Fruit fly (Drosophila melanogaster) whole organism, embryonic: ENCODE data around the gene yl.
A peak's percentile ranks its signal among the peaks of the same experiment; 100 is the strongest.

Source experiments
- ATbp ChIP-seq: fragments of 200-800 bp; sonication (Bioruptor generic); optimal IDR thresholded peaks from 2 replicates; lab custom pipeline; 2017; ENCODE audit warnings: missing biosample characterization, mild to moderate bottlenecking, missing genetic modification characterization, missing genetic modification reagents
- Adf1 ChIP-seq: fragments of 200-800 bp; sonication (Bioruptor generic); IDR thresholded peaks from 2 replicates; pipeline ENCODE4 v1.3.6; 2022; ENCODE audit warnings: missing biosample characterization, missing genetic modification characterization
- CG10431 ChIP-seq: fragments of 200-800 bp; sonication (Bioruptor generic); optimal IDR thresholded peaks from 3 replicates; lab custom pipeline; 2018; ENCODE audit warnings: missing biosample characterization, mild to moderate bottlenecking, missing genetic modification characterization
- CG11247 ChIP-seq: fragments of 200-800 bp; sonication (Bioruptor generic); IDR thresholded peaks from 2 replicates; pipeline ENCODE4 v1.3.6; 2022; ENCODE audit warnings: missing biosample characterization, missing genetic modification characterization
- CG12155 ChIP-seq: fragments of 200-800 bp; sonication (Bioruptor generic); optimal IDR thresholded peaks from 3 replicates; lab custom pipeline; 2016; ENCODE audit warnings: missing biosample characterization, missing genetic modification characterization
- CG12236 ChIP-seq: fragments of 200-800 bp; sonication (Bioruptor generic); optimal IDR thresholded peaks from 2 replicates; lab custom pipeline; 2016; ENCODE audit warnings: missing biosample characterization, missing genetic modification characterization
- CG12299 ChIP-seq: fragments of 200-800 bp; sonication (Bioruptor generic); optimal IDR thresholded peaks from 2 replicates; lab custom pipeline; 2018; ENCODE audit warnings: missing biosample characterization, mild to moderate bottlenecking, missing genetic modification characterization
- CG12942 ChIP-seq: fragments of 200-800 bp; sonication (Bioruptor generic); optimal IDR thresholded peaks from 3 replicates; lab custom pipeline; 2016; ENCODE audit warnings: missing biosample characterization, missing genetic modification characterization
- CG13424 ChIP-seq: fragments of 200-800 bp; sonication (Bioruptor generic); optimal IDR thresholded peaks from 2 replicates; lab custom pipeline; 2019; ENCODE audit warnings: missing biosample characterization, mild to moderate bottlenecking, missing genetic modification characterization, moderate library complexity
- CG13775 ChIP-seq: fragments of 200-800 bp; sonication (Bioruptor generic); optimal IDR thresholded peaks from 3 replicates; lab custom pipeline; 2017; ENCODE audit warnings: missing biosample characterization, mild to moderate bottlenecking, missing genetic modification characterization
- CG15269 ChIP-seq: fragments of 200-800 bp; sonication (Bioruptor generic); optimal IDR thresholded peaks from 2 replicates; lab custom pipeline; 2018; ENCODE audit warnings: missing biosample characterization, mild to moderate bottlenecking, missing genetic modification characterization, moderate library complexity
- CG16813 ChIP-seq: fragments of 200-800 bp; sonication (Bioruptor generic); IDR thresholded peaks from 3 replicates; pipeline ENCODE4 v1.3.6; 2022; ENCODE audit warnings: missing biosample characterization, missing genetic modification characterization; ENCODE audit not compliant: partially characterized antibody
- CG16815 ChIP-seq: fragments of 200-800 bp; sonication (Bioruptor generic); optimal IDR thresholded peaks from 3 replicates; lab custom pipeline; 2017; ENCODE audit warnings: missing biosample characterization, mild to moderate bottlenecking, missing genetic modification characterization
- CG16863 ChIP-seq: fragments of 200-800 bp; sonication (Bioruptor generic); optimal IDR thresholded peaks from 3 replicates; lab custom pipeline; 2016; ENCODE audit warnings: missing biosample characterization, missing genetic modification characterization
- CG18619 ChIP-seq: fragments of 200-800 bp; sonication (Bioruptor generic); optimal IDR thresholded peaks from 3 replicates; lab custom pipeline; 2017; ENCODE audit warnings: missing biosample characterization, mild to moderate bottlenecking, missing genetic modification characterization
- CG30020 ChIP-seq: fragments of 200-800 bp; optimal IDR thresholded peaks from 2 replicates; lab custom pipeline; 2019; ENCODE audit warnings: missing biosample characterization, mild to moderate bottlenecking, missing genetic modification characterization, moderate library complexity
- CG31224 ChIP-seq: fragments of 200-800 bp; sonication (Bioruptor generic); IDR thresholded peaks from 2 replicates; pipeline ENCODE4 v1.3.6; 2022; ENCODE audit warnings: missing biosample characterization, missing genetic modification characterization
- CG6254 ChIP-seq: fragments of 200-800 bp; sonication (Bioruptor generic); optimal IDR thresholded peaks from 3 replicates; lab custom pipeline; 2017; ENCODE audit warnings: mild to moderate bottlenecking, missing biosample characterization, missing genetic modification reagents, missing genetic modification characterization
- CG6791 ChIP-seq: fragments of 200-800 bp; sonication (Bioruptor generic); IDR thresholded peaks from 3 replicates; pipeline ENCODE4 v1.3.6; 2022; ENCODE audit warnings: missing biosample characterization, missing genetic modification characterization; ENCODE audit not compliant: partially characterized antibody
- CG7987 ChIP-seq: fragments of 200-800 bp; sonication (Bioruptor generic); optimal IDR thresholded peaks from 2 replicates; lab custom pipeline; 2018; ENCODE audit warnings: missing biosample characterization, mild to moderate bottlenecking, missing genetic modification characterization, moderate library complexity
- CG8359 ChIP-seq: fragments of 200-800 bp; sonication (Bioruptor generic); optimal IDR thresholded peaks from 2 replicates; lab custom pipeline; 2017; ENCODE audit warnings: missing biosample characterization, mild to moderate bottlenecking, missing genetic modification characterization, borderline replicate concordance
- Dbx ChIP-seq: fragments of 200-800 bp; sonication (Bioruptor generic); IDR thresholded peaks from 3 replicates; pipeline ENCODE4 v1.3.6; 2022; ENCODE audit warnings: missing biosample characterization, missing genetic modification characterization
- Deaf1 ChIP-seq: fragments of 200-800 bp; optimal IDR thresholded peaks from 3 replicates; lab custom pipeline; 2019; ENCODE audit warnings: missing biosample characterization, mild to moderate bottlenecking, missing genetic modification characterization, moderate library complexity
- Gsc ChIP-seq: fragments of 200-800 bp; sonication (Bioruptor generic); IDR thresholded peaks from 2 replicates; pipeline ENCODE4 v1.3.6; 2022; ENCODE audit warnings: missing biosample characterization, missing genetic modification characterization
- HLH4C ChIP-seq: fragments of 200-800 bp; sonication (Bioruptor generic); IDR thresholded peaks from 3 replicates; pipeline ENCODE4 v1.3.6; 2022; ENCODE audit warnings: missing biosample characterization, missing genetic modification characterization; ENCODE audit not compliant: partially characterized antibody
- Hr39 ChIP-seq: fragments of >200 bp; optimal IDR thresholded peaks from 2 replicates; lab custom pipeline; 2017
- Neu2 ChIP-seq: fragments of 200-800 bp; sonication (Bioruptor generic); optimal IDR thresholded peaks from 3 replicates; lab custom pipeline; 2016; ENCODE audit warnings: missing biosample characterization, missing genetic modification characterization, borderline replicate concordance
- Rfx ChIP-seq: fragments of 200-800 bp; sonication (Bioruptor generic); IDR thresholded peaks from 2 replicates; pipeline ENCODE4 v1.3.6; 2022; ENCODE audit warnings: missing biosample characterization, missing genetic modification characterization
- Scr ChIP-seq: fragments of 200-800 bp; sonication (Bioruptor generic); IDR thresholded peaks from 2 replicates; pipeline ENCODE4 v1.3.6; 2022; ENCODE audit warnings: missing biosample characterization, missing genetic modification characterization; ENCODE audit not compliant: partially characterized antibody
- Sox100B ChIP-seq: fragments of 200-800 bp; sonication (Bioruptor generic); optimal IDR thresholded peaks from 3 replicates; lab custom pipeline; 2018; ENCODE audit warnings: missing biosample characterization, mild to moderate bottlenecking, missing genetic modification characterization
- Usf ChIP-seq: fragments of 200-800 bp; sonication (Bioruptor generic); optimal IDR thresholded peaks from 2 replicates; lab custom pipeline; 2017; ENCODE audit warnings: missing genotype, missing biosample characterization, missing genetic modification characterization
- az2 ChIP-seq: fragments of 200-800 bp; sonication (Bioruptor generic); optimal IDR thresholded peaks from 3 replicates; lab custom pipeline; 2016; ENCODE audit warnings: missing biosample characterization, missing genetic modification characterization
- bcd ChIP-seq: fragments of 200-800 bp; sonication (Bioruptor generic); optimal IDR thresholded peaks from 2 replicates; lab custom pipeline; 2017; ENCODE audit warnings: missing biosample characterization, mild to moderate bottlenecking, missing genetic modification characterization
- bigmax ChIP-seq: fragments of 200-800 bp; sonication (Bioruptor generic); optimal IDR thresholded peaks from 2 replicates; lab custom pipeline; 2018; ENCODE audit warnings: missing biosample characterization, mild to moderate bottlenecking, missing genetic modification characterization
- bowl ChIP-seq: fragments of 200-800 bp; sonication (Bioruptor generic); IDR thresholded peaks from 2 replicates; pipeline ENCODE4 v1.3.6; 2022; ENCODE audit warnings: missing biosample characterization, missing genetic modification characterization
- cg ChIP-seq: fragments of 200-800 bp; sonication (Bioruptor generic); optimal IDR thresholded peaks from 3 replicates; lab custom pipeline; 2019; ENCODE audit warnings: missing biosample characterization, mild to moderate bottlenecking, missing genetic modification characterization, moderate library complexity
- ci ChIP-seq: fragments of 200-800 bp; sonication (Bioruptor generic); IDR thresholded peaks from 3 replicates; pipeline ENCODE4 v1.3.6; 2022; ENCODE audit warnings: missing biosample characterization, missing genetic modification characterization
- croc ChIP-seq: fragments of 200-800 bp; sonication (Bioruptor generic); conservative IDR thresholded peaks from 3 replicates; pipeline ENCODE4 v1.3.6; 2022; ENCODE audit warnings: missing biosample characterization, missing genetic modification characterization
- en ChIP-seq: fragments of 200-800 bp; sonication (Bioruptor generic); optimal IDR thresholded peaks from 2 replicates; lab custom pipeline; 2016; ENCODE audit warnings: missing biosample characterization, missing genetic modification characterization
- gce ChIP-seq: fragments of 200-800 bp; sonication (Bioruptor generic); IDR thresholded peaks from 3 replicates; pipeline ENCODE4 v1.3.6; 2022; ENCODE audit warnings: missing biosample characterization, missing genetic modification characterization
- mld ChIP-seq: fragments of 200-800 bp; sonication (Bioruptor generic); IDR thresholded peaks from 3 replicates; pipeline ENCODE4 v1.3.6; 2022; ENCODE audit warnings: missing biosample characterization, missing genetic modification characterization; ENCODE audit not compliant: partially characterized antibody
- nmo ChIP-seq: fragments of 200-800 bp; sonication (Bioruptor generic); optimal IDR thresholded peaks from 2 replicates; lab custom pipeline; 2018; ENCODE audit warnings: missing biosample characterization, mild to moderate bottlenecking, missing genetic modification characterization, moderate library complexity
- prd ChIP-seq, 3 experiments: fragments of >200 bp in 2 of 3; fragments of 200-800 bp in 1 of 3; sonication (Bioruptor generic) in 1 of 3; optimal IDR thresholded peaks in 2 of 3; IDR thresholded peaks in 1 of 3; 2 replicates in 2 of 3; 3 replicates in 1 of 3; pipeline versions ENCODE4 v1.3.6 to Lab custom; 2017 to 2022; ENCODE audit warnings: missing biosample characterization in 1 of 3, missing genetic modification characterization in 1 of 3
- pzg ChIP-seq: fragments of 200-800 bp; sonication (Bioruptor generic); optimal IDR thresholded peaks from 3 replicates; lab custom pipeline; 2018; ENCODE audit warnings: missing biosample characterization, mild to moderate bottlenecking, missing genetic modification characterization, moderate library complexity
- slbo ChIP-seq: fragments of 200-800 bp; sonication (Bioruptor generic); IDR thresholded peaks from 2 replicates; pipeline ENCODE4 v1.3.6; 2022; ENCODE audit warnings: missing biosample characterization, missing genetic modification characterization
- slou ChIP-seq: fragments of 200-800 bp; sonication (Bioruptor generic); optimal IDR thresholded peaks from 3 replicates; lab custom pipeline; 2016; ENCODE audit warnings: missing biosample characterization, missing genetic modification characterization
- slp2 ChIP-seq: fragments of 200-800 bp; sonication (Bioruptor generic); optimal IDR thresholded peaks from 2 replicates; lab custom pipeline; 2016; ENCODE audit warnings: missing biosample characterization, missing genetic modification characterization
- ssp ChIP-seq: fragments of 200-800 bp; sonication (Bioruptor generic); IDR thresholded peaks from 2 replicates; pipeline ENCODE4 v1.3.6; 2022; ENCODE audit warnings: missing biosample characterization, missing genetic modification characterization
- tap ChIP-seq: fragments of 200-800 bp; optimal IDR thresholded peaks from 3 replicates; lab custom pipeline; 2019; ENCODE audit warnings: missing biosample characterization, mild to moderate bottlenecking, missing genetic modification characterization, moderate library complexity

Gene yl

DNA sequence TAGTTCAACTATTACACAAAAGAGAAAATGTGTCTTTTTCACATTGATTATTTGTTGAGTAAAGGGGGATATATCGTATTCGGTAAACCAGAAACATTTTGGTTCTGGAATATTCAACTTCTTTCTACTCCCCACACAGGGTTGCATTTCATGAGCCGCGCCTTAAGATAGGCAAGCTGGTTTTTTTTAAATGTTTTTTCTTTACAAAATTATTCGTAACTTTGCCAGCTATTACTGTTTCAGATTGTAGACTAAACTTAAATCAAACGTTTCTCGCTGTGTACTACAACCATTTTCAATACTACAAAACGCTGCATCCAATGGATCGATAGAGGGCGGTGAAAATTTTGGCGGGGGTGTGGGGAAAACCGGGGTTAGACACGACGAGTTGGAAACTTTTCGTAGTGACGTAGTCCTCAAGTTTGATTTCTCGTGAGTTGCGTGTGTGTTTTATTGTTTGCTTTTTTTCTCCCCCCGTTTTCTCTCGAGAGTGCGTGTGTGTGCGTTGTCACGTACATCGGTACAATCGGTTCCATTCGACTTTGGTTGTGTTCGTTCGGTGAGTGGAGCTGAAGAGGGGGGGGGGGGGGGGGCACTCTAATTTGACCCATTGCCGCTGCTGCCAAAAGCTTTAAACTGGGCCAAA lies 20.6 kb downstream of the yl start (continued):
- TF ChIP-seq Scr (GFP tag; lab: Robert Waterston, UW) (no peak), Adf1 (GFP tag; lab: Robert Waterston, UW) (no peak), gce (no peak), slp2 (GFP tag; lab: Kevin White, UChicago) (peak; percentile 18), CG11247 (GFP tag; lab: Robert Waterston, UW) (no peak), CG6254 (no peak), ci (GFP tag; lab: Robert Waterston, UW) (0 out of 3 replicates have a peak, but pooled peaks have one; percentile 31), CG18619 (GFP tag; lab: Kevin White, UChicago) (peak; percentile 23), cg (GFP tag; lab: Kevin White, UChicago) (peak; percentile 64), bcd (GFP tag; lab: Kevin White, UChicago) (peak; percentile 12), Neu2 (GFP tag; lab: Kevin White, UChicago) (no peak), slbo (peak; percentile 48; the same call in 1 of the 2 replicates), mld (GFP tag; lab: Robert Waterston, UW) (no peak), Usf (GFP tag; lab: Kevin White, UChicago) (no peak), nmo (peak; percentile 35), Sox100B (peak; percentile 36), tap (tag; lab: Kevin White, UChicago) (peak; percentile 22), ssp (GFP tag; lab: Robert Waterston, UW) (no peak), CG12155 (no peak), az2 (GFP tag; lab: Kevin White, UChicago) (peak; percentile 43), CG30020 (tag; lab: Kevin White, UChicago) (no peak), Gsc (no peak), CG12942 (GFP tag; lab: Kevin White, UChicago) (peak; percentile 13), CG10431 (GFP tag; lab: Kevin White, UChicago) (no peak), Dbx (0 out of 3 replicates have a peak, but pooled peaks have one; percentile 14), en (GFP tag; lab: Kevin White, UChicago) (no peak), CG6791 (no peak), CG7987 (GFP tag; lab: Kevin White, UChicago) (no peak), Rfx (GFP tag; lab: Robert Waterston, UW) (peak; percentile 52), CG16815 (GFP tag; lab: Kevin White, UChicago) (no peak), CG31224 (GFP tag; lab: Robert Waterston, UW) (no peak), bowl (GFP tag; lab: Robert Waterston, UW) (no peak), CG15269 (tag; lab: Kevin White, UChicago) (peak; percentile 14), Hr39 (lab: Kevin White, UChicago) (no peak), croc (no peak), pzg (GFP tag; lab: Kevin White, UChicago) (no peak), CG16863 (GFP tag; lab: Kevin White, UChicago) (peak; percentile 25), CG13775 (GFP tag; lab: Kevin White, UChicago) (no peak), prd (optimal IDR thresholded peaks at IDR 0.05; lab: Kevin White, UChicago) (no peak), prd (GFP tag; IDR thresholded peaks at IDR 0.05; lab: Robert Waterston, UW) (peak; percentile 35; the same call in 1 of the 3 replicates), CG13424 (tag; lab: Kevin White, UChicago) (peak; percentile 51), Deaf1 (tag; lab: Kevin White, UChicago) (peak; percentile 74), CG12236 (no peak), slou (GFP tag; lab: Kevin White, UChicago) (no peak), CG16813 (no peak), HLH4C (GFP tag; lab: Robert Waterston, UW) (no peak), CG8359 (no peak), bigmax (GFP tag; lab: Kevin White, UChicago) (no peak), ATbp (GFP tag; lab: Kevin White, UChicago) (no peak), CG12299 (tag; lab: Kevin White, UChicago) (peak; percentile 38)
